Fruit fly (Drosophila melanogaster): Measurements from ENCODE around the gene RpS6.

The RpS6 gene

dm6 chrX:7933210-7933915 is 32.2 kb upstream of the RpS6 start, which contains the start of the genes Dhdds and RpS14a (continued):
- TF ChIP-seq Six4 (GFP tag; optimal IDR thresholded peaks at IDR 0.05) (peak; percentile 11), Fer1 (GFP tag; optimal IDR thresholded peaks at IDR 0.05) (peak; percentile 67), YL-1 (GFP tag; optimal IDR thresholded peaks at IDR 0.05) (peak; percentile 63), slp2 (GFP tag; optimal IDR thresholded peaks at IDR 0.05) (peak; percentile 53), Drgx (GFP tag; IDR thresholded peaks at IDR 0.05) (no peak), C15 (GFP tag; IDR thresholded peaks at IDR 0.05) (no peak), Xrp1 (GFP tag; IDR thresholded peaks at IDR 0.05) (no peak), Abd-B (GFP tag; optimal IDR thresholded peaks at IDR 0.05) (no peak), CG2712 (tag; optimal IDR thresholded peaks at IDR 0.05) (peak; percentile 66), Bgb (GFP tag; IDR thresholded peaks at IDR 0.05; ENCODE audit: partially characterized antibody) (peak; percentile 72), gcm (GFP tag; optimal IDR thresholded peaks at IDR 0.05) (peak; percentile 36), BEAF-32 (GFP tag; optimal IDR thresholded peaks at IDR 0.05) (peak; percentile 98), CG30403 (GFP tag; optimal IDR thresholded peaks at IDR 0.05) (peak; percentile 61), zfh1 (GFP tag; IDR thresholded peaks at IDR 0.05) (0 out of 3 replicates have a peak, but pooled peaks have one; percentile 15), Elba2 (GFP tag; optimal IDR thresholded peaks at IDR 0.05) (peak; percentile 25), CG33213 (GFP tag; optimal IDR thresholded peaks at IDR 0.05) (peak; percentile 32), CG6654 (GFP tag; optimal IDR thresholded peaks at IDR 0.05) (peak; percentile 8), ci (GFP tag; IDR thresholded peaks at IDR 0.05) (peak; percentile 75), salm (tag; optimal IDR thresholded peaks at IDR 0.05) (peak; percentile 56), CG7928 (GFP tag; optimal IDR thresholded peaks at IDR 0.05) (peak; percentile 62), disco-r (GFP tag; optimal IDR thresholded peaks at IDR 0.05) (no peak), Side (GFP tag; optimal IDR thresholded peaks at IDR 0.05) (peak; percentile 45), dan (GFP tag; IDR thresholded peaks at IDR 0.05) (no peak), CG11398 (GFP tag; optimal IDR thresholded peaks at IDR 0.05) (peak; percentile 25), luna (GFP tag; optimal IDR thresholded peaks at IDR 0.05) (no peak), Atf3 (GFP tag; optimal IDR thresholded peaks at IDR 0.05) (peak; percentile 1), CG4424 (GFP tag; optimal IDR thresholded peaks at IDR 0.05) (peak; percentile 77), CG4328 (GFP tag; optimal IDR thresholded peaks at IDR 0.05) (peak; percentile 74), CG8089 (GFP tag; optimal IDR thresholded peaks at IDR 0.05) (peak; percentile 11), nerfin-2 (GFP tag; IDR thresholded peaks at IDR 0.05; ENCODE audit: partially characterized antibody) (peak; percentile 24; the same call in 1 of the 2 replicates), CG1603 (tag; optimal IDR thresholded peaks at IDR 0.05) (peak; percentile 40), CG34422 (GFP tag; IDR thresholded peaks at IDR 0.05) (peak; percentile 23; the same call in 1 of the 3 replicates), grau (tag; optimal IDR thresholded peaks at IDR 0.05) (peak; percentile 49), Optix (GFP tag; IDR thresholded peaks at IDR 0.05) (no peak; the same call in 2 of the 3 replicates), CG18476 (GFP tag; optimal IDR thresholded peaks at IDR 0.05) (peak; percentile 44), CG7271 (tag; optimal IDR thresholded peaks at IDR 0.05) (peak; percentile 80), CG2120 (GFP tag; optimal IDR thresholded peaks at IDR 0.05) (peak; percentile 25), CG30431 (GFP tag; optimal IDR thresholded peaks at IDR 0.05) (peak; percentile 20), CG6765 (GFP tag; optimal IDR thresholded peaks at IDR 0.05) (peak; percentile 57), Doc2 (GFP tag; IDR thresholded peaks at IDR 0.05) (no peak), caup (GFP tag; optimal IDR thresholded peaks at IDR 0.05; ENCODE audit: severe bottlenecking) (peak; percentile 75), abd-A (tag; optimal IDR thresholded peaks at IDR 0.05) (no peak), bab2 (GFP tag; optimal IDR thresholded peaks at IDR 0.05) (no peak), tx (GFP tag; optimal IDR thresholded peaks at IDR 0.05) (no peak), CG9876 (GFP tag; optimal IDR thresholded peaks at IDR 0.05) (peak; percentile 41), HLH4C (GFP tag; IDR thresholded peaks at IDR 0.05; ENCODE audit: partially characterized antibody) (peak; percentile 49; the same call in 2 of the 3 replicates), Dbx (GFP tag; IDR thresholded peaks at IDR 0.05) (0 out of 3 replicates have a peak, but pooled peaks have one; percentile 11), CG5180 (GFP tag; optimal IDR thresholded peaks at IDR 0.05) (no peak), Kr (GFP tag; optimal IDR thresholded peaks at IDR 0.05) (no peak)

All from whole organism, embryonic.